Worm (Caenorhabditis elegans) whole organism, young adult: ENCODE data around the gene W01C8.1.

Experiments used
- F49E8.2 ChIP-seq: sonication (generic microtip); optimal IDR thresholded peaks from 3 replicates; lab custom pipeline; 2017; ENCODE audit warnings: missing genetic modification characterization, mild to moderate bottlenecking, missing compliant biosample characterization, antibody characterized with exemption, moderate library complexity; ENCODE audit not compliant: insufficient read depth
- ccch-3 ChIP-seq: fragments of 200-800 bp; sonication (Bioruptor generic); optimal IDR thresholded peaks from 2 replicates; lab custom pipeline; 2018; ENCODE audit warnings: mild to moderate bottlenecking, missing genetic modification characterization, missing compliant biosample characterization
- dpl-1 ChIP-seq: fragments of 150-350 bp; optimal IDR thresholded peaks from 2 replicates; lab custom pipeline; 2014; ENCODE audit warnings: missing biosample characterization, missing genetic modification reagents, missing genetic modification characterization
- efl-1 ChIP-seq: fragments of 150-350 bp; optimal IDR thresholded peaks from 2 replicates; lab custom pipeline; 2014; ENCODE audit warnings: missing biosample characterization, missing genetic modification reagents, missing genetic modification characterization
- fkh-3 ChIP-seq: sonication (generic microtip); optimal IDR thresholded peaks from 2 replicates; lab custom pipeline; 2016; ENCODE audit warnings: mild to moderate bottlenecking, missing genetic modification characterization, missing compliant biosample characterization
- hsf-1 ChIP-seq: fragments of 200-800 bp; sonication (Bioruptor generic); IDR thresholded peaks from 2 replicates; pipeline ENCODE4 v1.3.6; 2022; ENCODE audit warnings: missing genetic modification reagents, missing genetic modification characterization, missing compliant biosample characterization
- let-607 ChIP-seq, 2 experiments: fragments of 200-800 bp in 1 of 2; sonication (Bioruptor generic) in 1 of 2; sonication (generic microtip) in 1 of 2; optimal IDR thresholded peaks; 2 replicates each; lab custom pipeline; 2016 to 2018; ENCODE audit warnings: mild to moderate bottlenecking in 2 of 2, missing compliant biosample characterization in 2 of 2, missing genetic modification characterization in 2 of 2, moderate library complexity in 2 of 2, missing genotype in 1 of 2
- lsy-27 ChIP-seq: sonication (generic microtip); optimal IDR thresholded peaks from 2 replicates; lab custom pipeline; 2017; ENCODE audit warnings: missing genetic modification characterization, mild to moderate bottlenecking, missing compliant biosample characterization, antibody characterized with exemption, missing genotype, borderline replicate concordance; ENCODE audit not compliant: insufficient read depth
- mes-4 ChIP-seq: sonication (generic microtip); optimal IDR thresholded peaks from 2 replicates; lab custom pipeline; 2016; ENCODE audit warnings: missing genotype, missing genetic modification characterization, missing compliant biosample characterization
- nfyb-1 ChIP-seq: fragments of 200-800 bp; sonication (Bioruptor generic); IDR thresholded peaks from 2 replicates; pipeline ENCODE4 v1.3.6; 2022; ENCODE audit warnings: missing genetic modification reagents, missing genetic modification characterization, missing compliant biosample characterization
- pha-4 ChIP-seq: fragments of 150-350 bp; sonication (generic microtip); optimal IDR thresholded peaks from 2 replicates; lab custom pipeline; 2014; ENCODE audit warnings: missing biosample characterization, missing genetic modification reagents, missing genetic modification characterization
- snpc-1.3 ChIP-seq: sonication (generic microtip); optimal IDR thresholded peaks from 2 replicates; lab custom pipeline; 2017; ENCODE audit warnings: missing genetic modification characterization, mild to moderate bottlenecking, missing compliant biosample characterization, antibody characterized with exemption, moderate library complexity, missing genotype, missing genetic modification reagents; ENCODE audit not compliant: insufficient read depth
- tbp1 ChIP-seq: fragments of 200-800 bp; sonication (Bioruptor generic); optimal IDR thresholded peaks from 2 replicates; lab custom pipeline; 2018; ENCODE audit warnings: mild to moderate bottlenecking, missing genetic modification characterization, missing compliant biosample characterization

DNA sequence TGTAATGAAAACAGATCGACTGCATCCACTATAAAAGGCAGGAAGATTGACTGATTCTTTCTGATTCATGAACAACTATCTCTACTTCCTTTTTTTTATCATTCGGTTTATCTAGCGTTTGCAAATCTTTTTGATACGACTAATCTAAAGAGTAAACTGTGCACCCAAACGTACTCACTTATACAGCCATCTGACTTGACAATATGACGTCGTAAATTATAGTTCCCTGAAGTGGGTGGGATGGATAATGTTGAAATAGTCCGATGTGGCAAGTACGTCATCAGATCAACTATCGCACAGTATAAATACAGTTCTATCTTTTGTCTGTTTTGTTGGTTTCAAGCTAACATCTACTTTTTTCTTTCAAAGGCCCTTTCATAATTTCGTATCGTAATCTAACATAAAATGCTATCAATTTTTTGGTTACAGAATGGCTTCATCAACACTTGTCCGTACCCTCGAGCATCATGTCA, 45.2 kb upstream of the W01C8.1 start, which contains the start of gene T22B7.3:
- TF ChIP-seq lsy-27 (tag; lab: Kevin White, UChicago), result no peak
- TF ChIP-seq F49E8.2 (tag; lab: Kevin White, UChicago), result no peak
- TF ChIP-seq snpc-1.3, result no peak
- no peak for TF ChIP-seq mes-4 (tag; lab: Kevin White, UChicago)
- no peak for TF ChIP-seq dpl-1 (GFP tag; lab: Kevin White, UChicago)
- no peak for TF ChIP-seq nfyb-1 (GFP tag; lab: Robert Waterston, UW)
- no peak for TF ChIP-seq hsf-1
- TF ChIP-seq ccch-3 (GFP tag; lab: Kevin White, UChicago), result no peak
- TF ChIP-seq tbp1 (GFP tag; lab: Kevin White, UChicago), result no peak
- TF ChIP-seq efl-1, result no peak
- TF ChIP-seq let-607 (tag; optimal IDR thresholded peaks at IDR 0.05; lab: Kevin White, UChicago), result no peak
- no peak for TF ChIP-seq pha-4 (tag; lab: Kevin White, UChicago)
- no peak for TF ChIP-seq fkh-3 (tag; lab: Kevin White, UChicago)
